Worm (Caenorhabditis elegans): Measurements from ENCODE around the gene C01G12.9.

Gene C01G12.9

ce11 chrII:14597788-14598187 lies 19.0 kb downstream of the C01G12.9 start:
- no peak for TF ChIP-seq lag-1 (GFP tag; IDR thresholded peaks at IDR 0.05)
- 0 out of 2 replicates have a peak, but pooled peaks have one; percentile 17 for TF ChIP-seq madf-6 (GFP tag; IDR thresholded peaks at IDR 0.05)

- TF ChIP-seq B0336.3 (GFP tag; IDR thresholded peaks at IDR 0.05) (peak; percentile 84), K12H6.12 (tag; optimal IDR thresholded peaks at IDR 0.05) (peak; percentile 30), lsy-27 (tag; optimal IDR thresholded peaks at IDR 0.05; ENCODE audit: borderline replicate concordance, insufficient read depth) (no peak), K11D2.4 (GFP tag; IDR thresholded peaks at IDR 0.05) (peak; percentile 54; the same call in 1 of the 2 replicates), let-607 (tag; optimal IDR thresholded peaks at IDR 0.05) (peak in 1 of 2 experiments; percentile 36), ceh-40 (GFP tag; IDR thresholded peaks at IDR 0.05) (no peak), attf-3 (GFP tag; conservative IDR thresholded peaks at IDR 0.05) (no peak), ztf-26 (tag; optimal IDR thresholded peaks at IDR 0.05) (peak; percentile 1), zim-3 (tag; optimal IDR thresholded peaks at IDR 0.05) (no peak), F23B12.7 (tag; optimal IDR thresholded peaks at IDR 0.05; ENCODE audit: insufficient read depth) (peak; percentile 6), pha-4 (tag; optimal IDR thresholded peaks at IDR 0.05) (no peak), cebp-1 (GFP tag; IDR thresholded peaks at IDR 0.05) (no peak), cebp-1 (tag; optimal IDR thresholded peaks at IDR 0.05) (peak; percentile 63), B0019.2 (GFP tag; conservative IDR thresholded peaks at IDR 0.05) (no peak), hlh-12 (tag; optimal IDR thresholded peaks at IDR 0.05) (no peak), lin-54 (GFP tag; optimal IDR thresholded peaks at IDR 0.05) (peak; percentile 40), madf-3 (GFP tag; IDR thresholded peaks at IDR 0.05) (no peak), nfyb-1 (GFP tag; IDR thresholded peaks at IDR 0.05) (peak; percentile 54; the same call in 1 of the 2 replicates), let-526 (GFP tag; IDR thresholded peaks at IDR 0.05) (peak; percentile 31; the same call in 1 of the 2 replicates), hsf-1 (GFP tag; IDR thresholded peaks at IDR 0.05) (peak; percentile 83), somi-1 (GFP tag; optimal IDR thresholded peaks at IDR 0.05) (peak; percentile 28), ZK185.1 (tag; optimal IDR thresholded peaks at IDR 0.05; ENCODE audit: poor library complexity, severe bottlenecking) (peak; percentile 28), nhr-80 (tag; optimal IDR thresholded peaks at IDR 0.05) (peak; percentile 36), tlf-1 (GFP tag; optimal IDR thresholded peaks at IDR 0.05) (peak; percentile 29), hmg-1.2 (GFP tag; IDR thresholded peaks at IDR 0.05) (peak; percentile 16; the same call in 1 of the 2 replicates), ceh-91 (GFP tag; IDR thresholded peaks at IDR 0.05) (no peak), Y95B8A.8 (GFP tag; IDR thresholded peaks at IDR 0.05) (no peak), D2030.7 (GFP tag; IDR thresholded peaks at IDR 0.05) (no peak), atf-7 (tag; optimal IDR thresholded peaks at IDR 0.05) (peak; percentile 66), attf-5 (GFP tag; optimal IDR thresholded peaks at IDR 0.05) (peak; percentile 4), snpc-4 (GFP tag; optimal IDR thresholded peaks at IDR 0.05) (no peak), snpc-4 (tag; optimal IDR thresholded peaks at IDR 0.05) (peak in 1 of 4 experiments; percentile 17), chd-7 (tag; optimal IDR thresholded peaks at IDR 0.05) (peak; percentile 46), sptf-2 (GFP tag; optimal IDR thresholded peaks at IDR 0.05) (no peak), ztf-3 (GFP tag; optimal IDR thresholded peaks at IDR 0.05) (no peak), sea-2 (GFP tag; IDR thresholded peaks at IDR 0.05) (no peak), die-1 (tag; optimal IDR thresholded peaks at IDR 0.05) (no peak), tbp1 (GFP tag; optimal IDR thresholded peaks at IDR 0.05) (peak; percentile 52)
Measured at ce11 chrII:14598367-14598766, 19.6 kb downstream of the C01G12.9 start.
